Worm (Caenorhabditis elegans) whole organism, young adult: ENCODE results near the gene C35A5.5.

ENCODE experiments used
- B0336.3 ChIP-seq: fragments of 200-800 bp; sonication (Bioruptor generic); IDR thresholded peaks from 2 replicates; pipeline ENCODE4 v1.3.6; 2022; ENCODE audit warnings: missing genetic modification characterization, missing compliant biosample characterization
- F22D6.2 ChIP-seq: sonication (generic microtip); optimal IDR thresholded peaks from 2 replicates; lab custom pipeline; 2016; ENCODE audit warnings: mild to moderate bottlenecking, missing genetic modification characterization, missing compliant biosample characterization
- Y95B8A.8 ChIP-seq: fragments of 200-800 bp; sonication (Bioruptor generic); IDR thresholded peaks from 2 replicates; pipeline ENCODE4 v1.3.6; 2022; ENCODE audit warnings: missing genetic modification reagents, missing genetic modification characterization, missing compliant biosample characterization
- attf-5 ChIP-seq: fragments of 200-800 bp; sonication (Bioruptor generic); optimal IDR thresholded peaks from 2 replicates; lab custom pipeline; 2018; ENCODE audit warnings: mild to moderate bottlenecking, missing genetic modification characterization, missing compliant biosample characterization
- sea-2 ChIP-seq: fragments of 200-800 bp; sonication (Bioruptor generic); IDR thresholded peaks from 2 replicates; pipeline ENCODE4 v1.3.6; 2022; ENCODE audit warnings: missing genetic modification characterization, missing compliant biosample characterization
- tbp1 ChIP-seq: fragments of 200-800 bp; sonication (Bioruptor generic); optimal IDR thresholded peaks from 2 replicates; lab custom pipeline; 2018; ENCODE audit warnings: mild to moderate bottlenecking, missing genetic modification characterization, missing compliant biosample characterization

ce11 chrV:10540024-10540423 lies 34.4 kb downstream of the C35A5.5 start, which contains the start of gene degt-1:
- no peak for TF ChIP-seq sea-2 (GFP tag; lab: Robert Waterston, UW)
- TF ChIP-seq attf-5 (GFP tag; lab: Kevin White, UChicago): no peak
- no peak for TF ChIP-seq Y95B8A.8 (GFP tag; lab: Robert Waterston, UW)
- TF ChIP-seq B0336.3 (GFP tag; lab: Robert Waterston, UW): no peak
- TF ChIP-seq F22D6.2: no peak
- no peak for TF ChIP-seq tbp1
